Worm (Caenorhabditis elegans) whole organism, L2 larva: ENCODE results near the gene Y105C5B.9.

ENCODE experiments used
- ZK546.5 ChIP-seq: sonication (generic microtip); optimal IDR thresholded peaks from 2 replicates; lab custom pipeline; 2017; ENCODE audit warnings: missing biosample characterization, missing genetic modification characterization
- ceh-82 ChIP-seq: fragments of 150-350 bp; optimal IDR thresholded peaks from 2 replicates; lab custom pipeline; 2014; ENCODE audit warnings: missing biosample characterization, missing genetic modification characterization
- elt-1 ChIP-seq: fragments of 150-350 bp; optimal IDR thresholded peaks from 2 replicates; lab custom pipeline; 2014; ENCODE audit warnings: missing biosample characterization, missing genetic modification characterization
- fos-1 ChIP-seq: fragments of 150-350 bp; optimal IDR thresholded peaks from 2 replicates; lab custom pipeline; 2014; ENCODE audit warnings: missing biosample characterization, missing genetic modification characterization
- lin-13 ChIP-seq: fragments of 150-350 bp; optimal IDR thresholded peaks from 2 replicates; lab custom pipeline; 2014; ENCODE audit warnings: missing biosample characterization, missing genetic modification reagents, missing genetic modification characterization
- lin-39 ChIP-seq: fragments of 150-350 bp; optimal IDR thresholded peaks from 2 replicates; lab custom pipeline; 2014; ENCODE audit warnings: missing biosample characterization, missing genetic modification reagents, missing genetic modification characterization
- lsy-2 ChIP-seq, 2 experiments: fragments of 150-350 bp in 1 of 2; sonication (generic microtip) in 1 of 2; optimal IDR thresholded peaks; 2 replicates each; lab custom pipeline; 2014 to 2017; ENCODE audit warnings: missing biosample characterization in 2 of 2, missing genetic modification characterization in 2 of 2
- mbf-1 ChIP-seq: sonication (generic microtip); optimal IDR thresholded peaks from 2 replicates; lab custom pipeline; 2017; ENCODE audit warnings: missing biosample characterization, missing genetic modification characterization
- mdl-1 ChIP-seq, 2 experiments: fragments of 150-350 bp in 1 of 2; sonication (generic microtip) in 1 of 2; optimal IDR thresholded peaks; 2 replicates each; lab custom pipeline; 2017; ENCODE audit warnings: missing biosample characterization in 2 of 2, missing genetic modification characterization in 2 of 2
- nhr-11 ChIP-seq: fragments of 150-350 bp; optimal IDR thresholded peaks from 2 replicates; lab custom pipeline; 2014; ENCODE audit warnings: missing biosample characterization, missing genetic modification characterization
- nhr-129 ChIP-seq: fragments of 150-350 bp; optimal IDR thresholded peaks from 2 replicates; lab custom pipeline; 2014; ENCODE audit warnings: missing biosample characterization, missing genetic modification characterization
- nhr-6 ChIP-seq: fragments of 150-350 bp; optimal IDR thresholded peaks from 2 replicates; lab custom pipeline; 2014; ENCODE audit warnings: missing biosample characterization, missing genetic modification characterization
- unc-55 ChIP-seq: fragments of 150-350 bp; sonication (generic microtip); optimal IDR thresholded peaks from 3 replicates; lab custom pipeline; 2014; ENCODE audit warnings: missing biosample characterization, missing genetic modification reagents, missing genetic modification characterization

- no peak for TF ChIP-seq unc-55
- no peak for TF ChIP-seq nhr-129 (tag; lab: Kevin White, UChicago)
- no peak for TF ChIP-seq ZK546.5 (tag; lab: Kevin White, UChicago)
- no peak for TF ChIP-seq elt-1 (tag; lab: Kevin White, UChicago)
- no peak for TF ChIP-seq mdl-1 (tag; optimal IDR thresholded peaks at IDR 0.05; lab: Kevin White, UChicago)
- no peak for TF ChIP-seq ceh-82 (tag; lab: Kevin White, UChicago)
- TF ChIP-seq lin-13 (GFP tag; lab: Kevin White, UChicago): no peak
- peak in 1 of 2 experiments; percentile 2 for TF ChIP-seq lsy-2 (tag; optimal IDR thresholded peaks at IDR 0.05; lab: Kevin White, UChicago)
- no peak for TF ChIP-seq nhr-11 (tag; lab: Kevin White, UChicago)
- no peak for TF ChIP-seq nhr-6
- TF ChIP-seq fos-1 (tag; lab: Kevin White, UChicago): no peak
- TF ChIP-seq lin-39 (tag; lab: Kevin White, UChicago): no peak
- TF ChIP-seq mbf-1: no peak
Measured at ce11 chrIV:15906059-15906632, 24.2 kb upstream of the Y105C5B.9 start, which contains the start of gene srv-15.
